Worm (Caenorhabditis elegans) whole organism, L4 larva: ENCODE data around the gene ekl-5.

Experiments
- F10B5.3 ChIP-seq: sonication (generic microtip); optimal IDR thresholded peaks from 2 replicates; lab custom pipeline; 2016; ENCODE audit warnings: mild to moderate bottlenecking, missing genetic modification characterization, missing compliant biosample characterization
- F37D6.2 ChIP-seq: sonication (generic microtip); optimal IDR thresholded peaks from 2 replicates; lab custom pipeline; 2016; ENCODE audit warnings: mild to moderate bottlenecking, missing genetic modification characterization, missing compliant biosample characterization
- Y48G9A.11 ChIP-seq: fragments of 200-800 bp; sonication (Bioruptor generic); IDR thresholded peaks from 2 replicates; pipeline ENCODE4 v1.3.6; 2022; ENCODE audit warnings: missing genetic modification reagents, missing genetic modification characterization, missing compliant biosample characterization
- ama-1 ChIP-seq: fragments of 150-350 bp; optimal IDR thresholded peaks from 2 replicates; lab custom pipeline; 2014; ENCODE audit warnings: inconsistent platforms, mixed read lengths
- attf-4 ChIP-seq: sonication (generic microtip); optimal IDR thresholded peaks from 3 replicates; lab custom pipeline; 2017; ENCODE audit warnings: missing biosample characterization, missing genetic modification characterization
- ceh-82 ChIP-seq: sonication (generic microtip); optimal IDR thresholded peaks from 2 replicates; lab custom pipeline; 2017; ENCODE audit warnings: missing biosample characterization, missing genetic modification characterization
- lin-13 ChIP-seq: fragments of 150-350 bp; optimal IDR thresholded peaks from 2 replicates; lab custom pipeline; 2014; ENCODE audit warnings: missing biosample characterization, missing genetic modification reagents, missing genetic modification characterization
- lin-39 ChIP-seq: fragments of 150-350 bp; optimal IDR thresholded peaks from 2 replicates; lab custom pipeline; 2014; ENCODE audit warnings: missing biosample characterization, missing genetic modification reagents, missing genetic modification characterization
- nhr-28 ChIP-seq: fragments of 150-350 bp; optimal IDR thresholded peaks from 2 replicates; lab custom pipeline; 2014; ENCODE audit warnings: missing biosample characterization, missing genetic modification characterization
- snpc-4 ChIP-seq: fragments of 150-350 bp; optimal IDR thresholded peaks from 2 replicates; lab custom pipeline; 2014; ENCODE audit warnings: missing biosample characterization, missing genetic modification characterization
- spr-1 ChIP-seq: sonication (generic microtip); optimal IDR thresholded peaks from 2 replicates; lab custom pipeline; 2016; ENCODE audit warnings: mild to moderate bottlenecking, missing genetic modification characterization, missing compliant biosample characterization
- unc-39 ChIP-seq: sonication (generic microtip); optimal IDR thresholded peaks from 2 replicates; lab custom pipeline; 2017; ENCODE audit warnings: missing biosample characterization, missing genetic modification characterization

- TF ChIP-seq lin-39 (tag; lab: Kevin White, UChicago): no peak
- TF ChIP-seq lin-13: no peak
- TF ChIP-seq ceh-82 (tag; lab: Kevin White, UChicago): no peak
- TF ChIP-seq unc-39 (tag; lab: Kevin White, UChicago): no peak
- TF ChIP-seq F10B5.3 (tag; lab: Kevin White, UChicago): no peak
- no peak for TF ChIP-seq nhr-28 (tag; lab: Kevin White, UChicago)
- no peak for TF ChIP-seq snpc-4 (tag; lab: Kevin White, UChicago)
- TF ChIP-seq F37D6.2 (tag; lab: Kevin White, UChicago): no peak
- no peak for TF ChIP-seq Y48G9A.11 (GFP tag; lab: Robert Waterston, UW)
- no peak for TF ChIP-seq attf-4 (tag; lab: Kevin White, UChicago)
- no peak for TF ChIP-seq spr-1 (tag; lab: Kevin White, UChicago)
- no peak for TF ChIP-seq ama-1 (lab: Kevin White, UChicago)
Measured at ce11 chrX:13948810-13949209, 31.8 kb upstream of the ekl-5 start, which contains the start of gene alg-1.
